Fruit fly (Drosophila melanogaster) whole organism, embryonic: ENCODE measurements around the gene pygo.

Experiments used
- CG10462 ChIP-seq: fragments of 200-800 bp; sonication (Bioruptor generic); optimal IDR thresholded peaks from 2 replicates; lab custom pipeline; 2016; ENCODE audit warnings: missing biosample characterization, missing genetic modification characterization
- CG10979 ChIP-seq: fragments of 200-800 bp; sonication (Bioruptor generic); optimal IDR thresholded peaks from 2 replicates; lab custom pipeline; 2018; ENCODE audit warnings: missing biosample characterization, mild to moderate bottlenecking, missing genetic modification characterization, moderate library complexity
- CG1233 ChIP-seq: fragments of 200-800 bp; sonication (Bioruptor generic); optimal IDR thresholded peaks from 4 replicates; lab custom pipeline; 2018; ENCODE audit warnings: missing biosample characterization, mild to moderate bottlenecking, missing genetic modification characterization
- CG13287 ChIP-seq: fragments of 200-800 bp; sonication (Bioruptor generic); IDR thresholded peaks from 2 replicates; pipeline ENCODE4 v1.3.6; 2022; ENCODE audit warnings: missing biosample characterization, missing genetic modification characterization; ENCODE audit not compliant: partially characterized antibody
- CG13296 ChIP-seq: fragments of 200-800 bp; sonication (Bioruptor generic); optimal IDR thresholded peaks from 3 replicates; lab custom pipeline; 2018; ENCODE audit warnings: missing biosample characterization, mild to moderate bottlenecking, missing genetic modification characterization
- CG14441 ChIP-seq: fragments of 200-800 bp; sonication (Bioruptor generic); IDR thresholded peaks from 2 replicates; pipeline ENCODE4 v1.3.6; 2022; ENCODE audit warnings: missing biosample characterization, missing genetic modification characterization
- CG14710 ChIP-seq: fragments of 200-800 bp; sonication (Bioruptor generic); optimal IDR thresholded peaks from 3 replicates; lab custom pipeline; 2019; ENCODE audit warnings: missing biosample characterization, mild to moderate bottlenecking, missing genetic modification characterization, moderate library complexity
- CG15514 ChIP-seq: fragments of 200-800 bp; sonication (Bioruptor generic); optimal IDR thresholded peaks from 3 replicates; lab custom pipeline; 2017; ENCODE audit warnings: missing biosample characterization, missing genetic modification characterization, mild to moderate bottlenecking, moderate library complexity, missing genetic modification reagents
- CG2116 ChIP-seq: fragments of 200-800 bp; sonication (Bioruptor generic); optimal IDR thresholded peaks from 3 replicates; lab custom pipeline; 2018; ENCODE audit warnings: missing biosample characterization, mild to moderate bottlenecking, missing genetic modification characterization
- CG2120 ChIP-seq: fragments of 200-800 bp; sonication (Bioruptor generic); optimal IDR thresholded peaks from 3 replicates; lab custom pipeline; 2016; ENCODE audit warnings: missing biosample characterization, missing genetic modification characterization
- CG34224 ChIP-seq: fragments of 200-800 bp; sonication (Bioruptor generic); IDR thresholded peaks from 3 replicates; pipeline ENCODE4 v1.3.6; 2022; ENCODE audit warnings: missing biosample characterization, missing genetic modification characterization; ENCODE audit not compliant: partially characterized antibody
- CG34376 ChIP-seq: fragments of 200-800 bp; sonication (Bioruptor generic); optimal IDR thresholded peaks from 2 replicates; lab custom pipeline; 2018; ENCODE audit warnings: missing biosample characterization, mild to moderate bottlenecking, missing genetic modification characterization
- CG7271 ChIP-seq: fragments of 200-800 bp; sonication (Bioruptor generic); optimal IDR thresholded peaks from 2 replicates; lab custom pipeline; 2018; ENCODE audit warnings: missing biosample characterization, mild to moderate bottlenecking, missing genetic modification characterization, moderate library complexity
- CG8290 ChIP-seq, 3 experiments: fragments of 200-800 bp; sonication (Bioruptor generic); optimal IDR thresholded peaks; 2 replicates each; lab custom pipeline; 2016 to 2019; ENCODE audit warnings: missing biosample characterization in 3 of 3, missing genetic modification characterization in 3 of 3, mild to moderate bottlenecking in 2 of 3, moderate library complexity in 1 of 3
- CoRest ChIP-seq: fragments of 200-800 bp; sonication (Bioruptor generic); optimal IDR thresholded peaks from 3 replicates; lab custom pipeline; 2018; ENCODE audit warnings: missing biosample characterization, mild to moderate bottlenecking, missing genetic modification characterization, moderate library complexity
- Doc3 ChIP-seq: fragments of 200-800 bp; sonication (Bioruptor generic); IDR thresholded peaks from 3 replicates; pipeline ENCODE4 v1.3.6; 2022; ENCODE audit warnings: missing biosample characterization, missing genetic modification characterization; ENCODE audit not compliant: partially characterized antibody
- Fer1 ChIP-seq: fragments of 200-800 bp; sonication (Bioruptor generic); optimal IDR thresholded peaks from 2 replicates; lab custom pipeline; 2017; ENCODE audit warnings: missing biosample characterization, mild to moderate bottlenecking, missing genetic modification characterization
- H15 ChIP-seq: fragments of 200-800 bp; sonication (Bioruptor generic); IDR thresholded peaks from 3 replicates; pipeline ENCODE4 v1.3.6; 2022; ENCODE audit warnings: missing biosample characterization, missing genetic modification characterization
- HLHmδ ChIP-seq: fragments of 200-800 bp; sonication (Bioruptor generic); optimal IDR thresholded peaks from 2 replicates; lab custom pipeline; 2018; ENCODE audit warnings: missing biosample characterization, mild to moderate bottlenecking, missing genetic modification characterization, moderate library complexity
- MESR4 ChIP-seq: fragments of 200-800 bp; sonication (Bioruptor generic); optimal IDR thresholded peaks from 2 replicates; lab custom pipeline; 2018; ENCODE audit warnings: missing biosample characterization, mild to moderate bottlenecking, missing genetic modification characterization, moderate library complexity
- Oaz ChIP-seq: fragments of 200-800 bp; sonication (Bioruptor generic); IDR thresholded peaks from 2 replicates; pipeline ENCODE4 v1.3.6; 2022; ENCODE audit warnings: missing biosample characterization, missing genetic modification characterization
- Scr ChIP-seq: fragments of 200-800 bp; sonication (Bioruptor generic); IDR thresholded peaks from 2 replicates; pipeline ENCODE4 v1.3.6; 2022; ENCODE audit warnings: missing biosample characterization, missing genetic modification characterization; ENCODE audit not compliant: partially characterized antibody
- Sin3A ChIP-seq: fragments of >200 bp; optimal IDR thresholded peaks from 2 replicates; lab custom pipeline; 2018
- Sry-δ ChIP-seq: fragments of 200-800 bp; sonication (Bioruptor generic); optimal IDR thresholded peaks from 2 replicates; lab custom pipeline; 2016; ENCODE audit warnings: missing biosample characterization, missing genetic modification characterization
- Xrp1 ChIP-seq: fragments of 200-800 bp; sonication (Bioruptor generic); IDR thresholded peaks from 2 replicates; pipeline ENCODE4 v1.3.6; 2022; ENCODE audit warnings: missing biosample characterization, missing genetic modification characterization
- al ChIP-seq: fragments of 200-800 bp; sonication (Bioruptor generic); IDR thresholded peaks from 2 replicates; pipeline ENCODE4 v1.3.6; 2022; ENCODE audit warnings: missing biosample characterization, missing genetic modification characterization
- bcd ChIP-seq: fragments of 200-800 bp; sonication (Bioruptor generic); optimal IDR thresholded peaks from 2 replicates; lab custom pipeline; 2017; ENCODE audit warnings: missing biosample characterization, mild to moderate bottlenecking, missing genetic modification characterization
- bigmax ChIP-seq: fragments of 200-800 bp; sonication (Bioruptor generic); optimal IDR thresholded peaks from 2 replicates; lab custom pipeline; 2018; ENCODE audit warnings: missing biosample characterization, mild to moderate bottlenecking, missing genetic modification characterization
- dm ChIP-seq: fragments of 200-800 bp; sonication (Bioruptor generic); optimal IDR thresholded peaks from 3 replicates; lab custom pipeline; 2016; ENCODE audit warnings: missing biosample characterization, missing genetic modification characterization
- gce ChIP-seq: fragments of 200-800 bp; sonication (Bioruptor generic); IDR thresholded peaks from 3 replicates; pipeline ENCODE4 v1.3.6; 2022; ENCODE audit warnings: missing biosample characterization, missing genetic modification characterization
- knrl ChIP-seq: fragments of 200-800 bp; sonication (Bioruptor generic); IDR thresholded peaks from 3 replicates; pipeline ENCODE4 v1.3.6; 2022; ENCODE audit warnings: missing biosample characterization, missing genetic modification characterization; ENCODE audit not compliant: partially characterized antibody
- lmd ChIP-seq: fragments of 200-800 bp; sonication (Bioruptor generic); IDR thresholded peaks from 2 replicates; pipeline ENCODE4 v1.3.6; 2022; ENCODE audit warnings: missing biosample characterization, missing genetic modification characterization
- mirr ChIP-seq: fragments of 200-800 bp; sonication (Bioruptor generic); optimal IDR thresholded peaks from 3 replicates; lab custom pipeline; 2018; ENCODE audit warnings: missing biosample characterization, mild to moderate bottlenecking, missing genetic modification characterization
- mld ChIP-seq: fragments of 200-800 bp; sonication (Bioruptor generic); IDR thresholded peaks from 3 replicates; pipeline ENCODE4 v1.3.6; 2022; ENCODE audit warnings: missing biosample characterization, missing genetic modification characterization; ENCODE audit not compliant: partially characterized antibody
- org-1 ChIP-seq: fragments of 200-800 bp; sonication (Bioruptor generic); optimal IDR thresholded peaks from 2 replicates; lab custom pipeline; 2017; ENCODE audit warnings: missing biosample characterization, missing genetic modification characterization
- pan ChIP-seq, 4 experiments: fragments of >200 bp in 3 of 4; fragments of 200-800 bp in 1 of 4; sonication (Bioruptor generic) in 1 of 4; optimal IDR thresholded peaks in 3 of 4; IDR thresholded peaks in 1 of 4; 2 replicates each; pipeline versions ENCODE4 v1.3.6 to Lab custom; 2017 to 2022; ENCODE audit warnings: missing biosample characterization in 2 of 4, missing genetic modification characterization in 2 of 4, mixed read lengths in 1 of 4
- pfk ChIP-seq: fragments of 200-800 bp; sonication (Bioruptor generic); optimal IDR thresholded peaks from 2 replicates; lab custom pipeline; 2018; ENCODE audit warnings: missing biosample characterization, mild to moderate bottlenecking, missing genetic modification characterization, moderate library complexity
- prd ChIP-seq, 3 experiments: fragments of >200 bp in 2 of 3; fragments of 200-800 bp in 1 of 3; sonication (Bioruptor generic) in 1 of 3; optimal IDR thresholded peaks in 2 of 3; IDR thresholded peaks in 1 of 3; 2 replicates in 2 of 3; 3 replicates in 1 of 3; pipeline versions ENCODE4 v1.3.6 to Lab custom; 2017 to 2022; ENCODE audit warnings: missing biosample characterization in 1 of 3, missing genetic modification characterization in 1 of 3
- sima ChIP-seq: fragments of 200-800 bp; sonication (Bioruptor generic); optimal IDR thresholded peaks from 2 replicates; lab custom pipeline; 2016; ENCODE audit warnings: missing biosample characterization, missing genetic modification characterization
- stwl ChIP-seq: fragments of 200-800 bp; sonication (Bioruptor generic); optimal IDR thresholded peaks from 3 replicates; lab custom pipeline; 2018; ENCODE audit warnings: missing biosample characterization, mild to moderate bottlenecking, missing genetic modification characterization, moderate library complexity
- sug ChIP-seq: fragments of 200-800 bp; optimal IDR thresholded peaks from 2 replicates; lab custom pipeline; 2019; ENCODE audit warnings: missing biosample characterization, mild to moderate bottlenecking, missing genetic modification characterization, moderate library complexity
- tap ChIP-seq: fragments of 200-800 bp; optimal IDR thresholded peaks from 3 replicates; lab custom pipeline; 2019; ENCODE audit warnings: missing biosample characterization, mild to moderate bottlenecking, missing genetic modification characterization, moderate library complexity
- unpg ChIP-seq: fragments of 200-800 bp; sonication (Bioruptor generic); optimal IDR thresholded peaks from 3 replicates; lab custom pipeline; 2018; ENCODE audit warnings: missing biosample characterization, mild to moderate bottlenecking, missing genetic modification characterization, moderate library complexity
- vnd ChIP-seq: fragments of 200-800 bp; sonication (Bioruptor generic); IDR thresholded peaks from 3 replicates; pipeline ENCODE4 v1.3.6; 2022; ENCODE audit warnings: missing biosample characterization, missing genetic modification characterization; ENCODE audit not compliant: partially characterized antibody
- wek ChIP-seq: fragments of 200-800 bp; sonication (Bioruptor generic); optimal IDR thresholded peaks from 3 replicates; lab custom pipeline; 2018; ENCODE audit warnings: missing biosample characterization, mild to moderate bottlenecking, missing genetic modification characterization, moderate library complexity
- zen ChIP-seq: fragments of 200-800 bp; sonication (Bioruptor generic); optimal IDR thresholded peaks from 3 replicates; lab custom pipeline; 2018; ENCODE audit warnings: missing biosample characterization, mild to moderate bottlenecking, missing genetic modification characterization, moderate library complexity

The pygo gene

DNA sequence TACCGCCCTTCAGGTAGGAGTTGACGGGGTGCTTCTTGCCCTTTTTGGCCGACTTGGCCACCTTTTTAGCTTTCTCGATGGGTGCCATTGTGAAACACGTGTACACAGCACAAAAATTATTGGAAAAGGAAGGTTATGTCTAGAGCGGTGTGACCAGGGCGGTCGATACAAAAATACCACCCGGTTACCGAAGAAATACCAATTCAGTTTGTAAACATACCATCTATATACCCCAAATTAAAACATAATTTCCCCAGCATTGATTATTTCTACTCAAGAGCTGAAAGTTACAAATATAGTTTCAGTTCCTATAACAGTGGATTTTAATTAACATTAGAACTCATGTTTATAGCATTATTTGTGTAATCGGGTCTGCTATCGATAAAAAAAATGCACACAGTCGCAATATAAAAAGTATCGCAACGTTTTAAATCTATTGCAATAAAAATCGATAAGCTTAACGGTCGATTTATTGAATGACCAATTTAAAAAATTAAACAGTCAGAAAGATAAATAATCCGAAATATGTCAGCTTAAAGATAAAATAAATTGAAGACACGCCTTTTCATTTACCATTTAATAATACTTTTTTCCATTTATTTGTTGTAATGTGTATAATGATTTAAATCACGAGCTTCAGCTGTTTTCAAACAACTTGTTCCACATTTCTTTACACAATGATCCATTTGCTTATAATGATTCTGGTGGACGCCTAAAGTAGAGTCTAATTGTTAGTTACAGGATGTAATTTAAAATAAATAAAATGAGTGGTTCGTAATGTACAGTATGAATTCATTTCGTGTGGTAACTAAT, 15.8 kb upstream of the pygo start, which contains the start of gene RpL6 (continued):
- peak; percentile 1 for TF ChIP-seq sug (tag; lab: Kevin White, UChicago)
- no peak for TF ChIP-seq CG10462
- TF ChIP-seq pan (optimal IDR thresholded peaks at IDR 0.05; lab: Kevin White, UChicago): no peak
- TF ChIP-seq pan (GFP tag; optimal IDR thresholded peaks at IDR 0.05 in 1 of 2, IDR thresholded peaks at IDR 0.05 in 1 of 2): no peak
- TF ChIP-seq CG34376 (GFP tag; lab: Kevin White, UChicago): peak; percentile 38
- no peak for TF ChIP-seq Sin3A (lab: Kevin White, UChicago)
- peak; percentile 85 for TF ChIP-seq Sry-δ (GFP tag; lab: Kevin White, UChicago)
- TF ChIP-seq lmd (GFP tag; lab: Robert Waterston, UW): no peak
- TF ChIP-seq al (GFP tag; lab: Robert Waterston, UW): no peak
- no peak for TF ChIP-seq H15 (GFP tag; lab: Robert Waterston, UW)
- TF ChIP-seq CG34224: peak; percentile 88
- peak; percentile 72 for TF ChIP-seq Doc3 (GFP tag; lab: Robert Waterston, UW)
- peak; percentile 44; the same call in 1 of the 3 replicates for TF ChIP-seq mld (GFP tag; lab: Robert Waterston, UW)
- peak; percentile 15 for TF ChIP-seq unpg (GFP tag; lab: Kevin White, UChicago)
- peak; percentile 16 for TF ChIP-seq CG1233 (GFP tag; lab: Kevin White, UChicago)
- peak; percentile 34 for TF ChIP-seq CG7271
- peak; percentile 86 for TF ChIP-seq stwl (tag; lab: Kevin White, UChicago)
- TF ChIP-seq gce: no peak
- no peak for TF ChIP-seq org-1 (GFP tag; lab: Kevin White, UChicago)
- TF ChIP-seq CoRest (tag; lab: Kevin White, UChicago): peak; percentile 36
- TF ChIP-seq wek: peak; percentile 41
- TF ChIP-seq CG14710 (tag; lab: Kevin White, UChicago): peak; percentile 83
- TF ChIP-seq vnd: peak; percentile 73
- peak; percentile 40 for TF ChIP-seq Fer1 (GFP tag; lab: Kevin White, UChicago)
- peak; percentile 7; the same call in 1 of the 2 replicates for TF ChIP-seq Xrp1 (GFP tag; lab: Robert Waterston, UW)
- peak; percentile 99 for TF ChIP-seq CG2116 (GFP tag; lab: Kevin White, UChicago)
- TF ChIP-seq bigmax (GFP tag; lab: Kevin White, UChicago): peak; percentile 97
- peak; percentile 100 for TF ChIP-seq MESR4 (GFP tag; lab: Kevin White, UChicago)
- TF ChIP-seq sima (GFP tag; lab: Kevin White, UChicago): no peak
- peak; percentile 80 for TF ChIP-seq CG15514 (GFP tag; lab: Kevin White, UChicago)
- TF ChIP-seq zen: peak; percentile 3
- TF ChIP-seq CG13296 (GFP tag; lab: Kevin White, UChicago): peak; percentile 24
- TF ChIP-seq pfk (GFP tag; lab: Kevin White, UChicago): peak; percentile 47
- peak; percentile 71 for TF ChIP-seq knrl
- peak; percentile 55 for TF ChIP-seq HLHmδ
- TF ChIP-seq CG8290 (GFP tag; optimal IDR thresholded peaks at IDR 0.05; lab: Kevin White, UChicago): peak; percentile 34
- TF ChIP-seq CG8290 (tag; optimal IDR thresholded peaks at IDR 0.05; lab: Kevin White, UChicago): peak in 1 of 2 experiments; percentile 45
- no peak for TF ChIP-seq Oaz
- peak; percentile 58 for TF ChIP-seq mirr (GFP tag; lab: Kevin White, UChicago)
- peak; percentile 99 for TF ChIP-seq dm (GFP tag; lab: Kevin White, UChicago)
- peak; percentile 9 for TF ChIP-seq CG2120 (GFP tag; lab: Kevin White, UChicago)
- TF ChIP-seq CG10979: peak; percentile 26
- TF ChIP-seq tap (tag; lab: Kevin White, UChicago): peak; percentile 29
- peak; percentile 88 for TF ChIP-seq CG13287 (GFP tag; lab: Robert Waterston, UW)
- peak; percentile 83 for TF ChIP-seq Scr (GFP tag; lab: Robert Waterston, UW)
- peak; percentile 34; the same call in 1 of the 2 replicates for TF ChIP-seq CG14441
- peak; percentile 10 for TF ChIP-seq bcd (GFP tag; lab: Kevin White, UChicago)
- TF ChIP-seq prd (optimal IDR thresholded peaks at IDR 0.05; lab: Kevin White, UChicago): no peak
- TF ChIP-seq prd (GFP tag; IDR thresholded peaks at IDR 0.05; lab: Robert Waterston, UW): no peak
